Worm (Caenorhabditis elegans): ENCODE data around the gene T16A9.5.

- TF ChIP-seq nhr-76 (tag; optimal IDR thresholded peaks at IDR 0.05) (no peak), aly-2 (tag; optimal IDR thresholded peaks at IDR 0.05) (no peak), fkh-2 (tag; optimal IDR thresholded peaks at IDR 0.05) (no peak), snpc-4 (tag; optimal IDR thresholded peaks at IDR 0.05) (no peak), unc-62 (GFP tag; optimal IDR thresholded peaks at IDR 0.05) (no peak), pqm-1 (tag; optimal IDR thresholded peaks at IDR 0.05) (no peak), jun-1 (tag; optimal IDR thresholded peaks at IDR 0.05) (no peak), ceh-28 (tag; optimal IDR thresholded peaks at IDR 0.05) (no peak), ceh-9 (tag; optimal IDR thresholded peaks at IDR 0.05) (no peak), zag-1 (tag; optimal IDR thresholded peaks at IDR 0.05) (no peak), fkh-10 (GFP tag; optimal IDR thresholded peaks at IDR 0.05) (no peak), nhr-11 (tag; optimal IDR thresholded peaks at IDR 0.05) (no peak), mdl-1 (tag; optimal IDR thresholded peaks at IDR 0.05) (no peak)
Observed at ce11 chrV:14254221-14254620, 39.2 kb upstream of the T16A9.5 start, which contains the start of gene K02E11.7.

Data from whole organism, L3 larva.